Fruit fly (Drosophila melanogaster) whole organism: ENCODE data around the gene CG32369.

Source experiments
- CG8478 ChIP-seq: fragments of >200 bp; optimal IDR thresholded peaks from 2 replicates; lab custom pipeline; 2018; ENCODE audit warnings: inconsistent platforms
- EcR ChIP-seq, 2 experiments: fragments of >200 bp; optimal IDR thresholded peaks; 2 replicates each; lab custom pipeline; 2017; ENCODE audit warnings: missing biosample characterization in 2 of 2, missing genetic modification characterization in 2 of 2, missing genetic modification reagents in 2 of 2
- pan ChIP-seq: fragments of >200 bp; optimal IDR thresholded peaks from 2 replicates; lab custom pipeline; 2017
- psq ChIP-seq: fragments of >200 bp; optimal IDR thresholded peaks from 2 replicates; lab custom pipeline; 2017

- no peak for TF ChIP-seq psq (lab: Kevin White, UChicago)
- no peak for TF ChIP-seq CG8478 (lab: Kevin White, UChicago)
- TF ChIP-seq pan (lab: Kevin White, UChicago), result no peak
- TF ChIP-seq EcR (GFP tag; optimal IDR thresholded peaks at IDR 0.05; lab: Kevin White, UChicago), result no peak
Measured at dm6 chr3L:7818473-7818980, 8.9 kb upstream of the CG32369 start.
